Fruit fly (Drosophila melanogaster) whole organism, prepupa: ENCODE data around the gene ntc.
A peak's percentile ranks its signal among the peaks of the same experiment; 100 is the strongest.

Experiments used
- Blimp-1 ChIP-seq: fragments of 200-800 bp; sonication (Bioruptor generic); optimal IDR thresholded peaks from 3 replicates; lab custom pipeline; 2017; ENCODE audit warnings: missing biosample characterization, missing genetic modification characterization, mild to moderate bottlenecking, moderate library complexity, missing genetic modification reagents
- CG10669 ChIP-seq: fragments of 200-800 bp; sonication (Bioruptor generic); optimal IDR thresholded peaks from 3 replicates; lab custom pipeline; 2018; ENCODE audit warnings: missing biosample characterization, mild to moderate bottlenecking, missing genetic modification characterization, moderate library complexity
- CG11294 ChIP-seq: fragments of 200-800 bp; sonication (Bioruptor generic); IDR thresholded peaks from 2 replicates; pipeline ENCODE4 v1.3.6; 2022; ENCODE audit warnings: missing biosample characterization, missing genetic modification characterization
- CG11762 ChIP-seq: fragments of 200-800 bp; sonication (Bioruptor generic); optimal IDR thresholded peaks from 3 replicates; lab custom pipeline; 2016; ENCODE audit warnings: missing biosample characterization, missing genetic modification characterization; ENCODE audit not compliant: insufficient read depth
- CG15336 ChIP-seq: fragments of 200-800 bp; sonication (Bioruptor generic); IDR thresholded peaks from 2 replicates; pipeline ENCODE4 v1.3.6; 2022; ENCODE audit warnings: missing biosample characterization, missing genetic modification characterization
- CG1621 ChIP-seq: fragments of 200-800 bp; sonication (Bioruptor generic); optimal IDR thresholded peaks from 3 replicates; lab custom pipeline; 2018; ENCODE audit warnings: missing biosample characterization, mild to moderate bottlenecking, missing genetic modification characterization
- CG16779 ChIP-seq: fragments of 200-800 bp; sonication (Bioruptor generic); optimal IDR thresholded peaks from 3 replicates; lab custom pipeline; 2017; ENCODE audit warnings: missing biosample characterization, mild to moderate bottlenecking, missing genetic modification characterization
- CG3032 ChIP-seq: fragments of 200-800 bp; optimal IDR thresholded peaks from 2 replicates; lab custom pipeline; 2019; ENCODE audit warnings: missing biosample characterization, mild to moderate bottlenecking, missing genetic modification characterization, moderate library complexity
- CG31627 ChIP-seq: fragments of 200-800 bp; sonication (Bioruptor generic); optimal IDR thresholded peaks from 3 replicates; lab custom pipeline; 2016; ENCODE audit warnings: missing biosample characterization, missing genetic modification characterization
- CG32006 ChIP-seq: fragments of 200-800 bp; sonication (Bioruptor generic); optimal IDR thresholded peaks from 3 replicates; lab custom pipeline; 2017; ENCODE audit warnings: missing biosample characterization, mild to moderate bottlenecking, missing genetic modification characterization
- CG34406 ChIP-seq: fragments of 200-800 bp; sonication (Bioruptor generic); optimal IDR thresholded peaks from 3 replicates; lab custom pipeline; 2016; ENCODE audit warnings: missing biosample characterization, missing genetic modification characterization
- CG3919 ChIP-seq: fragments of 200-800 bp; sonication (Bioruptor generic); optimal IDR thresholded peaks from 3 replicates; lab custom pipeline; 2016; ENCODE audit warnings: missing biosample characterization, missing genetic modification characterization
- CG4318 ChIP-seq: fragments of 200-800 bp; sonication (Bioruptor generic); optimal IDR thresholded peaks from 3 replicates; lab custom pipeline; 2017; ENCODE audit warnings: missing biosample characterization, mild to moderate bottlenecking, missing genetic modification characterization
- CG6163 ChIP-seq: fragments of 200-800 bp; sonication (Bioruptor generic); IDR thresholded peaks from 3 replicates; pipeline ENCODE4 v1.3.6; 2022; ENCODE audit warnings: missing biosample characterization, missing genetic modification characterization
- CG6276 ChIP-seq: fragments of 200-800 bp; sonication (Bioruptor generic); optimal IDR thresholded peaks from 2 replicates; lab custom pipeline; 2017; ENCODE audit warnings: missing biosample characterization, mild to moderate bottlenecking, missing genetic modification characterization
- CG6808 ChIP-seq: fragments of 200-800 bp; sonication (Bioruptor generic); optimal IDR thresholded peaks from 3 replicates; lab custom pipeline; 2017; ENCODE audit warnings: missing biosample characterization, missing genetic modification characterization, mild to moderate bottlenecking, moderate library complexity, missing genetic modification reagents
- CG6854 ChIP-seq: fragments of 200-800 bp; sonication (Bioruptor generic); optimal IDR thresholded peaks from 2 replicates; lab custom pipeline; 2017; ENCODE audit warnings: missing biosample characterization, mild to moderate bottlenecking, missing genetic modification characterization
- CG7368 ChIP-seq: fragments of 200-800 bp; sonication (Bioruptor generic); optimal IDR thresholded peaks from 3 replicates; lab custom pipeline; 2016; ENCODE audit warnings: missing biosample characterization, missing genetic modification characterization
- CG8119 ChIP-seq: fragments of 200-800 bp; sonication (Bioruptor generic); IDR thresholded peaks from 3 replicates; pipeline ENCODE4 v1.3.6; 2022; ENCODE audit warnings: missing biosample characterization, missing genetic modification characterization
- Eip75B ChIP-seq: fragments of 200-800 bp; sonication (Bioruptor generic); optimal IDR thresholded peaks from 3 replicates; lab custom pipeline; 2016; ENCODE audit warnings: missing biosample characterization, missing genetic modification characterization
- Eip78C ChIP-seq: fragments of 200-800 bp; sonication (Bioruptor generic); peaks from one replicate; lab custom pipeline; 2016; ENCODE audit warnings: missing biosample characterization, missing genetic modification characterization
- Eip93F ChIP-seq: fragments of 200-800 bp; sonication (Bioruptor generic); optimal IDR thresholded peaks from 2 replicates; lab custom pipeline; 2016; ENCODE audit warnings: missing biosample characterization, mild to moderate bottlenecking, missing genetic modification characterization
- Ets96B ChIP-seq: fragments of 200-800 bp; optimal IDR thresholded peaks from 2 replicates; lab custom pipeline; 2019; ENCODE audit warnings: missing biosample characterization, mild to moderate bottlenecking, missing genetic modification characterization, moderate library complexity
- Gug ChIP-seq: fragments of 200-800 bp; sonication (Bioruptor generic); IDR thresholded peaks from 2 replicates; pipeline ENCODE4 v1.3.6; 2022; ENCODE audit warnings: missing biosample characterization, missing genetic modification characterization
- Hr38 ChIP-seq: sonication (Bioruptor generic); optimal IDR thresholded peaks from 2 replicates; lab custom pipeline; 2016; ENCODE audit warnings: missing biosample characterization, missing genetic modification characterization
- Hr39 ChIP-seq: fragments of 200-800 bp; sonication (Bioruptor generic); optimal IDR thresholded peaks from 2 replicates; lab custom pipeline; 2016; ENCODE audit warnings: missing biosample characterization, missing genetic modification characterization
- Hr4 ChIP-seq: fragments of 200-800 bp; sonication (Bioruptor generic); optimal IDR thresholded peaks from 3 replicates; lab custom pipeline; 2016; ENCODE audit warnings: missing biosample characterization, missing genetic modification characterization
- Met ChIP-seq: fragments of 200-800 bp; sonication (Bioruptor generic); optimal IDR thresholded peaks from 3 replicates; lab custom pipeline; 2016; ENCODE audit warnings: missing biosample characterization, missing genetic modification characterization
- OdsH ChIP-seq: fragments of 200-800 bp; sonication (Bioruptor generic); optimal IDR thresholded peaks from 3 replicates; lab custom pipeline; 2016; ENCODE audit warnings: missing biosample characterization, missing genetic modification characterization
- Smox ChIP-seq: fragments of 200-800 bp; sonication (Bioruptor generic); optimal IDR thresholded peaks from 3 replicates; lab custom pipeline; 2016; ENCODE audit warnings: missing biosample characterization, missing genetic modification characterization
- Sox102F ChIP-seq: fragments of 200-800 bp; sonication (Bioruptor generic); optimal IDR thresholded peaks from 2 replicates; lab custom pipeline; 2016; ENCODE audit warnings: missing biosample characterization, mild to moderate bottlenecking, missing genetic modification characterization
- Sox14 ChIP-seq: fragments of 200-800 bp; sonication (Bioruptor generic); optimal IDR thresholded peaks from 3 replicates; lab custom pipeline; 2016; ENCODE audit warnings: missing biosample characterization, missing genetic modification characterization
- cyc ChIP-seq: fragments of 200-800 bp; sonication (Bioruptor generic); optimal IDR thresholded peaks from 3 replicates; lab custom pipeline; 2016; ENCODE audit warnings: missing biosample characterization, missing genetic modification characterization
- dac ChIP-seq: fragments of 200-800 bp; sonication (Bioruptor generic); optimal IDR thresholded peaks from 2 replicates; lab custom pipeline; 2017; ENCODE audit warnings: missing biosample characterization, mild to moderate bottlenecking, missing genetic modification characterization
- dsx ChIP-seq: fragments of 200-800 bp; optimal IDR thresholded peaks from 3 replicates; lab custom pipeline; 2019; ENCODE audit warnings: missing biosample characterization, mild to moderate bottlenecking, missing genetic modification characterization, moderate library complexity; ENCODE audit not compliant: poor library complexity, severe bottlenecking
- eg ChIP-seq: fragments of 200-800 bp; sonication (Bioruptor generic); IDR thresholded peaks from 3 replicates; pipeline ENCODE4 v1.3.6; 2022; ENCODE audit warnings: missing biosample characterization, missing genetic modification characterization
- esn ChIP-seq: fragments of 200-800 bp; sonication (Bioruptor generic); optimal IDR thresholded peaks from 2 replicates; lab custom pipeline; 2016; ENCODE audit warnings: missing biosample characterization, mild to moderate bottlenecking, missing genetic modification characterization, moderate library complexity
- fkh ChIP-seq: fragments of 200-800 bp; sonication (Bioruptor generic); optimal IDR thresholded peaks from 3 replicates; lab custom pipeline; 2017; ENCODE audit warnings: missing biosample characterization, mild to moderate bottlenecking, missing genetic modification characterization, moderate library complexity
- lz ChIP-seq: fragments of 200-800 bp; sonication (Bioruptor generic); optimal IDR thresholded peaks from 3 replicates; lab custom pipeline; 2016; ENCODE audit warnings: missing biosample characterization, missing genetic modification characterization
- net ChIP-seq: fragments of 200-800 bp; sonication (Bioruptor generic); optimal IDR thresholded peaks from 3 replicates; lab custom pipeline; 2016; ENCODE audit warnings: missing biosample characterization, missing genetic modification characterization
- pdm3 ChIP-seq: fragments of 200-800 bp; sonication (Bioruptor generic); optimal IDR thresholded peaks from 3 replicates; lab custom pipeline; 2016; ENCODE audit warnings: missing biosample characterization, missing genetic modification characterization
- spab ChIP-seq: fragments of 200-800 bp; sonication (Bioruptor generic); optimal IDR thresholded peaks from 2 replicates; lab custom pipeline; 2017; ENCODE audit warnings: missing biosample characterization, mild to moderate bottlenecking, missing genetic modification characterization, missing genetic modification reagents
- ss ChIP-seq, 2 experiments: fragments of 200-800 bp; sonication (Bioruptor generic); optimal IDR thresholded peaks; 2 replicates in 1 of 2; 3 replicates in 1 of 2; lab custom pipeline; 2017 to 2018; ENCODE audit warnings: mild to moderate bottlenecking in 2 of 2, missing biosample characterization in 2 of 2, missing genetic modification characterization in 2 of 2, moderate library complexity in 1 of 2
- svp ChIP-seq: fragments of 200-800 bp; sonication (Bioruptor generic); peaks from one replicate; lab custom pipeline; 2016; ENCODE audit warnings: missing biosample characterization, missing genetic modification characterization
- topi ChIP-seq: fragments of 200-800 bp; sonication (Bioruptor generic); optimal IDR thresholded peaks from 3 replicates; lab custom pipeline; 2016; ENCODE audit warnings: missing biosample characterization, missing genetic modification characterization
- vri ChIP-seq: fragments of 200-800 bp; sonication (Bioruptor generic); optimal IDR thresholded peaks from 3 replicates; lab custom pipeline; 2016; ENCODE audit warnings: missing biosample characterization, mild to moderate bottlenecking, missing genetic modification characterization

ntc gene

DNA sequence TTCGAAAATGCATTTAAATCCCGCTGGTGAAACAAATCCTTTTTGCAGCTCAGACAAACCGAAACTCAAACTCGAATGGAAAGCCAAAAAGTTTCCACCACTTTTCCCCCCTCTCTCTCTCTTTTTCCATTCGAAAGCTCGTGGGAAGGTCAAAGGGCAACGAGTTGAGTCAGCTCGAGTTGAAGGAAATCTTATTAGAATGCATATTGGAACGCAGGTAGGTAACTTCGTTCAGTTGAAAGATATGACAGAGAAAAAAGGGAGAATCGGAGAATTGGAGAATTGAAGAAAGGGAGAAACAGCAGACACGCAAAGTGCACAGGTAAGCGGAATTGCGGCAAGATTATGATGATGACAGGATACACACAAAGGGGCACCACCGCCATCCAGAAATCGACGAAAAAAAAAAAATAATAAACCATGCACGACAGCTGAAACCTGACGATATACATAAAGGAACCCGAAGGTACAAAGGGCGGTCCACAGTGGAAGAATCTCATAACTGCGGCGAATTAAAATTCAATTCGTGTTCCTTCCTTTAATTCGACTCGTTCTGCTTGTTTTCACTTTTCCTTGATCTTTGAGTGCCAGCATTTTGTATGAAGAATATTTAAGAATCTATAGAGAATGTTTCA lies 23.6 kb downstream of the ntc start:
- peak; percentile 4 for TF ChIP-seq CG3919 (GFP tag; lab: Kevin White, UChicago)
- TF ChIP-seq Sox102F (GFP tag; lab: Kevin White, UChicago): peak; percentile 35
- TF ChIP-seq ss (GFP tag; optimal IDR thresholded peaks at IDR 0.05; lab: Kevin White, UChicago): peak; percentile 70 to 86
- no peak for TF ChIP-seq Smox (GFP tag; lab: Kevin White, UChicago)
- no peak for TF ChIP-seq Met (GFP tag; lab: Kevin White, UChicago)
- TF ChIP-seq dsx (GFP tag; lab: Kevin White, UChicago): no peak
- no peak for TF ChIP-seq CG3032 (tag; lab: Kevin White, UChicago)
- no peak for TF ChIP-seq spab (GFP tag; lab: Kevin White, UChicago)
- TF ChIP-seq lz (GFP tag; lab: Kevin White, UChicago): no peak
- TF ChIP-seq CG8119: no peak
- no peak for TF ChIP-seq CG4318
- peak; percentile 5; the same call in 1 of the 3 replicates for TF ChIP-seq CG6163
- TF ChIP-seq Hr39 (GFP tag; lab: Kevin White, UChicago): no peak
- no peak for TF ChIP-seq fkh (GFP tag; lab: Kevin White, UChicago)
- TF ChIP-seq Eip78C (GFP tag; lab: Kevin White, UChicago): peak; percentile 55
- no peak for TF ChIP-seq CG7368 (GFP tag; lab: Kevin White, UChicago)
- TF ChIP-seq vri (GFP tag; lab: Kevin White, UChicago): no peak
- peak; percentile 40 for TF ChIP-seq CG6808
- no peak for TF ChIP-seq CG10669 (GFP tag; lab: Kevin White, UChicago)
- no peak for TF ChIP-seq esn (GFP tag; lab: Kevin White, UChicago)
- TF ChIP-seq CG32006 (GFP tag; lab: Kevin White, UChicago): no peak
- TF ChIP-seq Hr38 (GFP tag; lab: Kevin White, UChicago): no peak
- no peak for TF ChIP-seq CG6854 (GFP tag; lab: Kevin White, UChicago)
- no peak for TF ChIP-seq pdm3 (GFP tag; lab: Kevin White, UChicago)
- no peak for TF ChIP-seq Gug (GFP tag; lab: Robert Waterston, UW)
- peak; percentile 57 for TF ChIP-seq Blimp-1
- no peak for TF ChIP-seq dac (GFP tag; lab: Kevin White, UChicago)
- TF ChIP-seq CG11762 (GFP tag; lab: Kevin White, UChicago): no peak
- no peak for TF ChIP-seq CG15336 (GFP tag; lab: Robert Waterston, UW)
- TF ChIP-seq svp (GFP tag; lab: Kevin White, UChicago): peak; percentile 57
- TF ChIP-seq Hr4 (GFP tag; lab: Kevin White, UChicago): no peak
- TF ChIP-seq CG16779 (tag; lab: Kevin White, UChicago): no peak
- no peak for TF ChIP-seq eg (GFP tag; lab: Robert Waterston, UW)
- TF ChIP-seq, all 60 proteins: peak for 8

DNA sequence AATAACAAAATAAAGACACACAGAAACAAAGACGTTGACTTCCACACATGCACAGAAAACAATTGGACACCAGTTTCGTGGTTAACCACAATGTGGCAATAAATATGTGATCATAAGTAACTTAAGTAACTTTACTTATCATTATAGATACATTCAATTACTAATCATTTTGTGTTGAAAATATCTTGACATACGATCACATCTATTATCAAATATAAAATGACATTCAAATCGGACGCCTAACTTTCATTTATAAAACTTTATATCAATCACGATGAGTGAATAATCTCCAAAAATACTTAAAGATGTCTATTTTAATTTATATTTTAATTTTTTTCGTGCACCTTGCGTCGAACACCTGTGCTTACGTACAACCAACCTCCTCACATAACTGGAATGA lies 27.8 kb downstream of the ntc start:
- TF ChIP-seq esn (GFP tag; lab: Kevin White, UChicago) (peak; percentile 43), eg (GFP tag; lab: Robert Waterston, UW) (0 out of 3 replicates have a peak, but pooled peaks have one; percentile 15), CG7368 (GFP tag; lab: Kevin White, UChicago) (no peak), topi (GFP tag; lab: Kevin White, UChicago) (peak; percentile 69), lz (GFP tag; lab: Kevin White, UChicago) (peak; percentile 24), Smox (GFP tag; lab: Kevin White, UChicago) (peak; percentile 11), CG11294 (no peak), CG6854 (GFP tag; lab: Kevin White, UChicago) (no peak), CG6163 (0 out of 3 replicates have a peak, but pooled peaks have one; percentile 21), CG34406 (peak; percentile 34), cyc (GFP tag; lab: Kevin White, UChicago) (peak; percentile 20), net (GFP tag; lab: Kevin White, UChicago) (no peak), Ets96B (tag; lab: Kevin White, UChicago) (no peak), Sox102F (GFP tag; lab: Kevin White, UChicago) (peak; percentile 16), Hr4 (GFP tag; lab: Kevin White, UChicago) (peak; percentile 18), Eip93F (GFP tag; lab: Kevin White, UChicago) (peak; percentile 6), CG8119 (0 out of 3 replicates have a peak, but pooled peaks have one; percentile 35), CG6276 (peak; percentile 49), CG1621 (tag; lab: Kevin White, UChicago) (no peak), CG10669 (GFP tag; lab: Kevin White, UChicago) (no peak), CG15336 (GFP tag; lab: Robert Waterston, UW) (peak; percentile 55; the same call in 1 of the 2 replicates), Eip78C (GFP tag; lab: Kevin White, UChicago) (peak; percentile 79), fkh (GFP tag; lab: Kevin White, UChicago) (no peak), CG32006 (GFP tag; lab: Kevin White, UChicago) (peak; percentile 43), CG31627 (GFP tag; lab: Kevin White, UChicago) (peak; percentile 16), Sox14 (GFP tag; lab: Kevin White, UChicago) (peak; percentile 13), Hr39 (GFP tag; lab: Kevin White, UChicago) (peak; percentile 29), Met (GFP tag; lab: Kevin White, UChicago) (peak; percentile 54), OdsH (GFP tag; lab: Kevin White, UChicago) (peak; percentile 16), Eip75B (GFP tag; lab: Kevin White, UChicago) (no peak)
